Fruit fly (Drosophila melanogaster): Measurements from ENCODE around the gene CG13386.

The CG13386 gene

dm6 chr2L:8361204-8361952 lies 37.4 kb upstream of the CG13386 start (continued):
- TF ChIP-seq CG34406 (GFP tag; optimal IDR thresholded peaks at IDR 0.05) (peak; percentile 46), topi (GFP tag; optimal IDR thresholded peaks at IDR 0.05) (peak; percentile 42), CG6792 (GFP tag; optimal IDR thresholded peaks at IDR 0.05) (peak; percentile 62), CG10631 (GFP tag; optimal IDR thresholded peaks at IDR 0.05) (peak; percentile 42), CG10669 (GFP tag; optimal IDR thresholded peaks at IDR 0.05) (peak; percentile 32), CG3919 (GFP tag; optimal IDR thresholded peaks at IDR 0.05) (no peak), CG11762 (GFP tag; optimal IDR thresholded peaks at IDR 0.05; ENCODE audit: insufficient read depth) (no peak), CG6276 (GFP tag; optimal IDR thresholded peaks at IDR 0.05) (peak; percentile 52), pdm3 (GFP tag; optimal IDR thresholded peaks at IDR 0.05) (no peak), Hr4 (GFP tag; optimal IDR thresholded peaks at IDR 0.05) (peak; percentile 80)

dm6 chr2L:8362273-8362954 lies 36.4 kb upstream of the CG13386 start, which contains the start of gene CG7627:
CG7627 (minus strand) TSS chr2L:8362469.
- TF ChIP-seq CG10631 (GFP tag; optimal IDR thresholded peaks at IDR 0.05), result peak; percentile 35
- TF ChIP-seq CG4318 (GFP tag; optimal IDR thresholded peaks at IDR 0.05), result no peak
- peak; percentile 75 for TF ChIP-seq cyc (GFP tag; optimal IDR thresholded peaks at IDR 0.05)
- TF ChIP-seq CG34406 (GFP tag; optimal IDR thresholded peaks at IDR 0.05), result peak; percentile 51
- no peak for TF ChIP-seq CG6854 (GFP tag; optimal IDR thresholded peaks at IDR 0.05)
- TF ChIP-seq vri (GFP tag; optimal IDR thresholded peaks at IDR 0.05), result peak; percentile 77
- TF ChIP-seq achi (GFP tag; optimal IDR thresholded peaks at IDR 0.05), result peak; percentile 71
- peak; percentile 65 for TF ChIP-seq CG6276 (GFP tag; optimal IDR thresholded peaks at IDR 0.05)
- no peak for TF ChIP-seq Ets96B (tag; optimal IDR thresholded peaks at IDR 0.05)
- peak; percentile 72 for TF ChIP-seq Sox14 (GFP tag; optimal IDR thresholded peaks at IDR 0.05)
- peak; percentile 53 for TF ChIP-seq CG7368 (GFP tag; optimal IDR thresholded peaks at IDR 0.05)
- peak; percentile 73 for TF ChIP-seq Hr39 (GFP tag; optimal IDR thresholded peaks at IDR 0.05)
- peak; percentile 81 for TF ChIP-seq CG6163 (GFP tag; IDR thresholded peaks at IDR 0.05)
- peak; percentile 96 for TF ChIP-seq svp (GFP tag)
- TF ChIP-seq CG15336 (GFP tag; IDR thresholded peaks at IDR 0.05), result peak; percentile 66
- TF ChIP-seq CG32006 (GFP tag; optimal IDR thresholded peaks at IDR 0.05), result peak; percentile 76
- peak; percentile 58 for TF ChIP-seq Eip75B (GFP tag; optimal IDR thresholded peaks at IDR 0.05)
- no peak for TF ChIP-seq dac (GFP tag; optimal IDR thresholded peaks at IDR 0.05)
- TF ChIP-seq Sox15 (GFP tag; optimal IDR thresholded peaks at IDR 0.05), result peak; percentile 52
- peak; percentile 59 for TF ChIP-seq CG8319 (GFP tag; optimal IDR thresholded peaks at IDR 0.05)
- TF ChIP-seq CG6808 (GFP tag; optimal IDR thresholded peaks at IDR 0.05), result peak; percentile 64
- peak; percentile 70 for TF ChIP-seq Met (GFP tag; optimal IDR thresholded peaks at IDR 0.05)
- no peak for TF ChIP-seq Hr38 (GFP tag; optimal IDR thresholded peaks at IDR 0.05)
- peak; percentile 55 for TF ChIP-seq Gug (GFP tag; IDR thresholded peaks at IDR 0.05)
- peak; percentile 7 for TF ChIP-seq CG16779 (tag; optimal IDR thresholded peaks at IDR 0.05)
- peak; percentile 66 for TF ChIP-seq CG31627 (GFP tag; optimal IDR thresholded peaks at IDR 0.05)
- TF ChIP-seq CG8632 (GFP tag; optimal IDR thresholded peaks at IDR 0.05), result peak; percentile 7
- TF ChIP-seq acj6 (GFP tag; optimal IDR thresholded peaks at IDR 0.05), result peak; percentile 51
- peak; percentile 8 for TF ChIP-seq CG1621 (tag; optimal IDR thresholded peaks at IDR 0.05)
- peak; percentile 61 for TF ChIP-seq CG11902 (GFP tag; optimal IDR thresholded peaks at IDR 0.05)
- no peak for TF ChIP-seq Eip93F (GFP tag; optimal IDR thresholded peaks at IDR 0.05)
- peak; percentile 46 for TF ChIP-seq CG3919 (GFP tag; optimal IDR thresholded peaks at IDR 0.05)
- peak; percentile 58 for TF ChIP-seq CG10669 (GFP tag; optimal IDR thresholded peaks at IDR 0.05)
- peak; percentile 62 for TF ChIP-seq Ets21C (GFP tag; optimal IDR thresholded peaks at IDR 0.05)
- peak; percentile 5 for TF ChIP-seq CG11762 (GFP tag; optimal IDR thresholded peaks at IDR 0.05; ENCODE audit: insufficient read depth)
- peak; percentile 94 for TF ChIP-seq Eip78C (GFP tag)
- TF ChIP-seq Hr4 (GFP tag; optimal IDR thresholded peaks at IDR 0.05), result peak; percentile 58
- peak; percentile 77 for TF ChIP-seq CG8119 (GFP tag; IDR thresholded peaks at IDR 0.05)
- peak; percentile 51 for TF ChIP-seq fkh (GFP tag; optimal IDR thresholded peaks at IDR 0.05)
- peak; percentile 16 to 41 for TF ChIP-seq ss (GFP tag; optimal IDR thresholded peaks at IDR 0.05)
- peak; percentile 30 for TF ChIP-seq CG9139 (GFP tag; optimal IDR thresholded peaks at IDR 0.05)
- peak; percentile 46 for TF ChIP-seq fd59A (GFP tag; optimal IDR thresholded peaks at IDR 0.05)
- peak; percentile 68; the same call in 1 of the 2 replicates for TF ChIP-seq CG11294 (GFP tag; IDR thresholded peaks at IDR 0.05)
